Worm (Caenorhabditis elegans) whole organism, early embryonic: Measurements from ENCODE around the gene C54F6.19.

Experiments
- B0310.2 ChIP-seq: sonication (generic microtip); optimal IDR thresholded peaks from 2 replicates; lab custom pipeline; 2016; ENCODE audit warnings: mild to moderate bottlenecking, missing genetic modification characterization, missing compliant biosample characterization
- F13C5.2 ChIP-seq: sonication (generic microtip); optimal IDR thresholded peaks from 2 replicates; lab custom pipeline; 2017; ENCODE audit warnings: mild to moderate bottlenecking, missing genetic modification characterization, inconsistent platforms, missing compliant biosample characterization
- aly-1 ChIP-seq: sonication (generic microtip); optimal IDR thresholded peaks from 2 replicates; lab custom pipeline; 2016; ENCODE audit warnings: missing genetic modification characterization, missing compliant biosample characterization
- ama-1 ChIP-seq: fragments of 150-350 bp; optimal IDR thresholded peaks from 2 replicates; lab custom pipeline; 2014
- ceh-13 ChIP-seq: fragments of 200-800 bp; sonication (Bioruptor generic); optimal IDR thresholded peaks from 2 replicates; lab custom pipeline; 2018; ENCODE audit warnings: mild to moderate bottlenecking, missing genetic modification characterization, missing compliant biosample characterization
- ceh-36 ChIP-seq: sonication (generic microtip); optimal IDR thresholded peaks from 2 replicates; lab custom pipeline; 2016; ENCODE audit warnings: missing genetic modification characterization, inconsistent platforms, missing compliant biosample characterization
- ets-7 ChIP-seq: sonication (generic microtip); optimal IDR thresholded peaks from 2 replicates; lab custom pipeline; 2016; ENCODE audit warnings: missing genotype, missing genetic modification characterization, missing compliant biosample characterization
- flt-1 ChIP-seq: fragments of 200-800 bp; sonication (Bioruptor generic); IDR thresholded peaks from 2 replicates; pipeline ENCODE4 v1.3.6; 2022; ENCODE audit warnings: missing genetic modification characterization, missing compliant biosample characterization
- hmbx-1 ChIP-seq: sonication (generic microtip); optimal IDR thresholded peaks from 2 replicates; lab custom pipeline; 2016; ENCODE audit warnings: mild to moderate bottlenecking, missing genetic modification characterization, missing compliant biosample characterization
- hmg-4 ChIP-seq: fragments of 200-800 bp; sonication (Bioruptor generic); optimal IDR thresholded peaks from 2 replicates; lab custom pipeline; 2018; ENCODE audit warnings: mild to moderate bottlenecking, missing genetic modification characterization, missing compliant biosample characterization
- hnd-1 ChIP-seq: sonication (generic microtip); optimal IDR thresholded peaks from 2 replicates; lab custom pipeline; 2016; ENCODE audit warnings: missing genetic modification characterization, missing compliant biosample characterization
- pes-1 ChIP-seq: fragments of 200-800 bp; sonication (Bioruptor generic); IDR thresholded peaks from 2 replicates; pipeline ENCODE4 v1.3.6; 2022; ENCODE audit warnings: missing genetic modification reagents, missing genetic modification characterization, missing compliant biosample characterization
- scrt-1 ChIP-seq: fragments of 200-800 bp; sonication (Bioruptor generic); IDR thresholded peaks from 2 replicates; pipeline ENCODE4 v1.3.6; 2022; ENCODE audit warnings: missing genetic modification characterization, missing compliant biosample characterization
- sea-1 ChIP-seq: fragments of 200-800 bp; sonication (Bioruptor generic); conservative IDR thresholded peaks from 2 replicates; pipeline ENCODE4 v1.3.6; 2022; ENCODE audit warnings: missing genetic modification characterization, missing compliant biosample characterization
- tbx-11 ChIP-seq: fragments of 200-800 bp; sonication (Bioruptor generic); IDR thresholded peaks from 2 replicates; pipeline ENCODE4 v1.3.6; 2022; ENCODE audit warnings: missing genetic modification characterization, missing compliant biosample characterization
- tbx-37 ChIP-seq: fragments of 200-800 bp; sonication (Bioruptor generic); conservative IDR thresholded peaks from 2 replicates; pipeline ENCODE4 v1.3.6; 2022; ENCODE audit warnings: missing genetic modification reagents, missing genetic modification characterization, missing compliant biosample characterization
- tra-4 ChIP-seq: sonication (generic microtip); optimal IDR thresholded peaks from 2 replicates; lab custom pipeline; 2017; ENCODE audit warnings: missing genetic modification characterization, missing compliant biosample characterization

C54F6.19 gene

DNA sequence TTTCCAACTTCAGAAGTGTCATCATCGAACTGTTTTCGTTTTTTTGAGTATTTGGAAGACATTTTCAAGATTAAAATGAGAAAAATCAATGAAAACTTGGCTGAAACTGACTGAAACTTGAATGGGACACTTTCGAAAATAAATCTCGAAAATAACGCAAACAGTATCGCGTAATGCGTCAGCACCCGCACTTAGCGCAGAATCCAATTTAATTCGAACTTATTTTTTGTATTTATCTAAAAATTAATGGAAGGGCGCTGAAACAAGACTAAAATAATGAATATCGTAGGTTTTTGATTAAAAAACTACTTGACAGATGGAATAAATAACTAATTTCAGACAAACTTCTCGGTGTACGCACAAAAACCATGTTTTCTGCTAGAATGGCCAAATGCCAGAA is 30.3 kb downstream of the C54F6.19 start, which contains the start of the genes snu-66 and ints-9:
Gene snu-66, minus strand, starts transcription at position 108 of the 400 bp plus-strand sequence.
Gene ints-9, plus strand, starts transcription at position 240 of the 400 bp plus-strand sequence.
- TF ChIP-seq ceh-36 (tag; lab: Kevin White, UChicago) (no peak), ets-7 (tag; lab: Kevin White, UChicago) (no peak), aly-1 (no peak), tra-4 (no peak), hmg-4 (GFP tag; lab: Kevin White, UChicago) (no peak), F13C5.2 (tag; lab: Kevin White, UChicago) (no peak), sea-1 (no peak), ama-1 (lab: Kevin White, UChicago) (no peak), tbx-11 (GFP tag; lab: Robert Waterston, UW) (no peak), B0310.2 (no peak), hnd-1 (tag; lab: Kevin White, UChicago) (no peak), tbx-37 (GFP tag; lab: Robert Waterston, UW) (no peak), pes-1 (GFP tag; lab: Robert Waterston, UW) (no peak)

ce11 chrV:7580378-7580777 is 35.1 kb downstream of the C54F6.19 start, which contains the start of gene ets-6:
ets-6 (minus strand) TSS chrV:7580546.
- TF ChIP-seq tra-4 (no peak), ceh-36 (tag; lab: Kevin White, UChicago) (no peak), flt-1 (GFP tag; lab: Robert Waterston, UW) (no peak), hmg-4 (GFP tag; lab: Kevin White, UChicago) (no peak), tbx-37 (GFP tag; lab: Robert Waterston, UW) (no peak), aly-1 (no peak), B0310.2 (no peak), hnd-1 (tag; lab: Kevin White, UChicago) (no peak), ama-1 (lab: Kevin White, UChicago) (no peak), ceh-13 (GFP tag; lab: Kevin White, UChicago) (no peak), scrt-1 (GFP tag; lab: Robert Waterston, UW) (no peak), sea-1 (no peak), pes-1 (GFP tag; lab: Robert Waterston, UW) (no peak)

- TF ChIP-seq F13C5.2 (tag; lab: Kevin White, UChicago) (peak; percentile 34), pes-1 (GFP tag; lab: Robert Waterston, UW) (no peak)
Observed at ce11 chrV:7587637-7588036, 42.4 kb downstream of the C54F6.19 start, which contains the start of the genes F19F10.11 and C50E3.5. F19F10.11 (minus strand) TSS chrV:7587704. C50E3.5 (plus strand) TSS chrV:7587996.

- TF ChIP-seq ceh-36 (tag; lab: Kevin White, UChicago) (no peak), tra-4 (no peak), pes-1 (GFP tag; lab: Robert Waterston, UW) (no peak), hmg-4 (GFP tag; lab: Kevin White, UChicago) (no peak), tbx-37 (GFP tag; lab: Robert Waterston, UW) (no peak), B0310.2 (no peak), hmbx-1 (tag; lab: Kevin White, UChicago) (no peak), scrt-1 (GFP tag; lab: Robert Waterston, UW) (no peak), F13C5.2 (tag; lab: Kevin White, UChicago) (no peak), aly-1 (no peak), tbx-11 (GFP tag; lab: Robert Waterston, UW) (no peak)
Observed at ce11 chrV:7590454-7590853, 45.2 kb downstream of the C54F6.19 start, which contains the start of gene C50E3.6. C50E3.6 (minus strand) TSS chrV:7590554.

DNA sequence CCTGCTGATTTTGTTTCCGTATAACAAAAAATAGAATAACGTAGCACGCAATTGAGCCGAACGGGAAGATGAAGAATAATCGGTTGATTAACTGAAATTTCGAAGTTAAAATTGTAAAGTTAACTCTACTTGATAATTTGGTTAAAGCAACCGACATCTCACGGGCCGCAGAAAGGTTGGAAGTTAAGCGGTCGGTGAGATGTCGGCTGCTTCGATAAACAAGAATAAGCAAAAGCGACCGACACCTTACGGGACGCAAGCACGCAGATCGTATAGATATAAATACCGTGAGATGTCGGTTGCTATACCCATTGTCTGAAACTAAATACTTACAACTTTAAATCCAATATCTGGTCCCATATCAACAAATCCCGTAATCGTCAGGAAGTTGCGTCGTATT is 49.8 kb downstream of the C54F6.19 start:
- TF ChIP-seq flt-1 (GFP tag; lab: Robert Waterston, UW) (no peak), tbx-11 (GFP tag; lab: Robert Waterston, UW) (no peak), pes-1 (GFP tag; lab: Robert Waterston, UW) (no peak), scrt-1 (GFP tag; lab: Robert Waterston, UW) (no peak), ama-1 (lab: Kevin White, UChicago) (no peak), F13C5.2 (tag; lab: Kevin White, UChicago) (no peak), sea-1 (no peak), ets-7 (tag; lab: Kevin White, UChicago) (no peak), aly-1 (no peak), hmg-4 (GFP tag; lab: Kevin White, UChicago) (no peak), B0310.2 (no peak), tbx-37 (GFP tag; lab: Robert Waterston, UW) (no peak), ceh-36 (tag; lab: Kevin White, UChicago) (no peak), ceh-13 (GFP tag; lab: Kevin White, UChicago) (no peak), tra-4 (no peak)
